Worm (Caenorhabditis elegans) whole organism, L4 larva: ENCODE results near the gene F58G11.4.

Source experiments
- D1046.2 ChIP-seq: fragments of 200-800 bp; sonication (Bioruptor generic); IDR thresholded peaks from 2 replicates; pipeline ENCODE4 v1.3.6; 2022; ENCODE audit warnings: missing genetic modification characterization, missing compliant biosample characterization
- F44E2.7 ChIP-seq: fragments of 200-800 bp; sonication (Bioruptor generic); IDR thresholded peaks from 2 replicates; pipeline ENCODE4 v2.1.2; 2022; ENCODE audit warnings: missing genetic modification characterization, missing compliant biosample characterization
- F49E8.2 ChIP-seq: sonication (generic microtip); optimal IDR thresholded peaks from 2 replicates; lab custom pipeline; 2016; ENCODE audit warnings: missing compliant biosample characterization, mild to moderate bottlenecking, missing genetic modification characterization, borderline replicate concordance
- R02D3.7 ChIP-seq: fragments of 150-350 bp; sonication (generic microtip); optimal IDR thresholded peaks from 3 replicates; lab custom pipeline; 2014; ENCODE audit warnings: missing biosample characterization, missing genetic modification characterization
- T20F7.1 ChIP-seq: fragments of 200-800 bp; sonication (Bioruptor generic); optimal IDR thresholded peaks from 2 replicates; lab custom pipeline; 2018; ENCODE audit warnings: mild to moderate bottlenecking, missing genetic modification characterization, missing compliant biosample characterization
- Y48G9A.11 ChIP-seq: fragments of 200-800 bp; sonication (Bioruptor generic); IDR thresholded peaks from 2 replicates; pipeline ENCODE4 v1.3.6; 2022; ENCODE audit warnings: missing genetic modification reagents, missing genetic modification characterization, missing compliant biosample characterization
- Y5F2A.4 ChIP-seq: fragments of 200-800 bp; sonication (Bioruptor generic); optimal IDR thresholded peaks from 2 replicates; lab custom pipeline; 2018; ENCODE audit warnings: mild to moderate bottlenecking, missing genetic modification characterization, missing compliant biosample characterization
- ZK337.2 ChIP-seq: fragments of 200-800 bp; sonication (Bioruptor generic); IDR thresholded peaks from 2 replicates; pipeline ENCODE4 v1.3.6; 2022; ENCODE audit warnings: missing genetic modification reagents, missing genetic modification characterization, missing compliant biosample characterization
- ZK546.5 ChIP-seq, 2 experiments: sonication (generic microtip); optimal IDR thresholded peaks; 2 replicates each; lab custom pipeline; 2017; ENCODE audit warnings: missing biosample characterization in 2 of 2, missing genetic modification characterization in 2 of 2
- aha-1 ChIP-seq: fragments of 150-350 bp; peaks from one replicate; lab custom pipeline; 2014; ENCODE audit warnings: missing biosample characterization, missing genetic modification characterization
- ama-1 ChIP-seq: fragments of 150-350 bp; optimal IDR thresholded peaks from 2 replicates; lab custom pipeline; 2014; ENCODE audit warnings: inconsistent platforms, mixed read lengths
- ceh-28 ChIP-seq: fragments of 150-350 bp; optimal IDR thresholded peaks from 2 replicates; lab custom pipeline; 2014; ENCODE audit warnings: missing biosample characterization, missing genetic modification reagents, missing genetic modification characterization
- ceh-44 ChIP-seq: fragments of 200-800 bp; sonication (Bioruptor generic); IDR thresholded peaks from 2 replicates; pipeline ENCODE4 v1.3.6; 2022; ENCODE audit warnings: missing genetic modification reagents, missing genetic modification characterization, missing compliant biosample characterization
- ceh-82 ChIP-seq: sonication (generic microtip); optimal IDR thresholded peaks from 2 replicates; lab custom pipeline; 2017; ENCODE audit warnings: missing biosample characterization, missing genetic modification characterization
- ces-1 ChIP-seq: fragments of 150-350 bp; sonication (generic microtip); optimal IDR thresholded peaks from 4 replicates; lab custom pipeline; 2014; ENCODE audit warnings: missing biosample characterization, missing genetic modification reagents, missing genetic modification characterization
- daf-19 ChIP-seq: fragments of 200-800 bp; sonication (Bioruptor generic); conservative IDR thresholded peaks from 2 replicates; pipeline ENCODE4 v1.3.6; 2022; ENCODE audit warnings: missing genetic modification characterization, missing compliant biosample characterization
- daf-8 ChIP-seq: fragments of 200-800 bp; sonication (Bioruptor generic); IDR thresholded peaks from 2 replicates; pipeline ENCODE4 v1.3.6; 2022; ENCODE audit warnings: missing genetic modification characterization, missing compliant biosample characterization
- dmd-9 ChIP-seq: fragments of 200-800 bp; sonication (Bioruptor generic); IDR thresholded peaks from 2 replicates; pipeline ENCODE4 v1.3.6; 2022; ENCODE audit warnings: missing genetic modification reagents, missing genetic modification characterization, missing compliant biosample characterization
- dpl-1 ChIP-seq: fragments of 150-350 bp; optimal IDR thresholded peaks from 2 replicates; lab custom pipeline; 2014; ENCODE audit warnings: missing biosample characterization, missing genetic modification reagents, missing genetic modification characterization
- dve-1 ChIP-seq: sonication (generic microtip); optimal IDR thresholded peaks from 2 replicates; lab custom pipeline; 2017; ENCODE audit warnings: antibody characterized with exemption, mild to moderate bottlenecking, missing genetic modification characterization, missing compliant biosample characterization; ENCODE audit not compliant: insufficient read depth
- egl-27 ChIP-seq: sonication (generic microtip); optimal IDR thresholded peaks from 3 replicates; lab custom pipeline; 2017; ENCODE audit warnings: missing biosample characterization, missing genetic modification reagents, missing genetic modification characterization
- hlh-30 ChIP-seq: sonication (generic microtip); optimal IDR thresholded peaks from 2 replicates; lab custom pipeline; 2017; ENCODE audit warnings: antibody characterized with exemption, mild to moderate bottlenecking, missing genetic modification characterization, missing compliant biosample characterization; ENCODE audit not compliant: insufficient read depth
- jun-1 ChIP-seq: fragments of 150-350 bp; optimal IDR thresholded peaks from 2 replicates; lab custom pipeline; 2014; ENCODE audit warnings: missing biosample characterization, missing genetic modification reagents, missing genetic modification characterization
- lim-7 ChIP-seq: fragments of 200-800 bp; sonication (Bioruptor generic); IDR thresholded peaks from 2 replicates; pipeline ENCODE4 v1.3.6; 2022; ENCODE audit warnings: missing genetic modification characterization, missing compliant biosample characterization
- lin-38 ChIP-seq: fragments of 200-800 bp; sonication (Bioruptor generic); IDR thresholded peaks from 2 replicates; pipeline ENCODE4 v1.3.6; 2022; ENCODE audit warnings: missing genetic modification reagents, missing genetic modification characterization, missing compliant biosample characterization
- madf-5 ChIP-seq, 2 experiments: fragments of 200-800 bp; sonication (Bioruptor generic); IDR thresholded peaks; 2 replicates each; pipeline ENCODE4 v1.3.6; 2022; ENCODE audit warnings: missing compliant biosample characterization in 2 of 2, missing genetic modification characterization in 2 of 2
- mdt-29 ChIP-seq: fragments of 200-800 bp; sonication (Bioruptor generic); IDR thresholded peaks from 2 replicates; pipeline ENCODE4 v1.3.6; 2022; ENCODE audit warnings: missing genetic modification reagents, missing genetic modification characterization, missing compliant biosample characterization
- mep-1 ChIP-seq: fragments of 150-350 bp; sonication (generic microtip); optimal IDR thresholded peaks from 3 replicates; lab custom pipeline; 2014; ENCODE audit warnings: missing biosample characterization, missing genetic modification characterization
- mes-2 ChIP-seq: sonication (generic microtip); optimal IDR thresholded peaks from 2 replicates; lab custom pipeline; 2016; ENCODE audit warnings: missing genotype, mild to moderate bottlenecking, missing genetic modification characterization, missing compliant biosample characterization; ENCODE audit not compliant: poor library complexity, severe bottlenecking
- nhr-111 ChIP-seq: fragments of 200-800 bp; sonication (Bioruptor generic); optimal IDR thresholded peaks from 2 replicates; lab custom pipeline; 2018; ENCODE audit warnings: mild to moderate bottlenecking, missing genetic modification characterization, missing compliant biosample characterization
- nhr-28 ChIP-seq: fragments of 150-350 bp; optimal IDR thresholded peaks from 2 replicates; lab custom pipeline; 2014; ENCODE audit warnings: missing biosample characterization, missing genetic modification characterization
- nhr-42 ChIP-seq: fragments of 200-800 bp; sonication (Bioruptor generic); IDR thresholded peaks from 2 replicates; pipeline ENCODE4 v1.3.6; 2022; ENCODE audit warnings: missing genetic modification characterization, missing compliant biosample characterization
- nhr-6 ChIP-seq: fragments of 150-350 bp; optimal IDR thresholded peaks from 2 replicates; lab custom pipeline; 2014; ENCODE audit warnings: missing biosample characterization, missing genetic modification characterization
- nhr-76 ChIP-seq: fragments of 150-350 bp; optimal IDR thresholded peaks from 2 replicates; lab custom pipeline; 2014; ENCODE audit warnings: missing biosample characterization, missing genetic modification characterization
- nhr-77 ChIP-seq: fragments of 150-350 bp; optimal IDR thresholded peaks from 2 replicates; lab custom pipeline; 2014; ENCODE audit warnings: missing biosample characterization, missing genetic modification characterization
- php-3 ChIP-seq: fragments of 200-800 bp; sonication (Bioruptor generic); IDR thresholded peaks from 2 replicates; pipeline ENCODE4 v1.3.6; 2022; ENCODE audit warnings: missing genetic modification reagents, missing genetic modification characterization, missing compliant biosample characterization
- saeg-2 ChIP-seq: fragments of 200-800 bp; sonication (Bioruptor generic); IDR thresholded peaks from 2 replicates; pipeline ENCODE4 v1.3.6; 2022; ENCODE audit warnings: missing genetic modification reagents, missing genetic modification characterization, missing compliant biosample characterization
- set-16 ChIP-seq: fragments of 200-800 bp; sonication (Bioruptor generic); IDR thresholded peaks from 2 replicates; pipeline ENCODE4 v1.3.6; 2022; ENCODE audit warnings: missing genetic modification reagents, missing genetic modification characterization, missing compliant biosample characterization
- snpc-1.2 ChIP-seq: fragments of 200-800 bp; sonication (Bioruptor generic); IDR thresholded peaks from 2 replicates; pipeline ENCODE4 v1.3.6; 2022; ENCODE audit warnings: missing genetic modification reagents, missing genetic modification characterization, missing compliant biosample characterization
- unc-62 ChIP-seq, 3 experiments: fragments of 150-350 bp in 1 of 3; sonication (generic microtip); optimal IDR thresholded peaks in 2 of 3; peaks in 1 of 3; 1 replicate in 1 of 3; 2 replicates in 2 of 3; lab custom pipeline; 2014 to 2017; ENCODE audit warnings: missing biosample characterization in 3 of 3, missing genetic modification characterization in 3 of 3, missing genetic modification reagents in 3 of 3, missing genotype in 1 of 3
- zip-2 ChIP-seq: fragments of 150-350 bp; optimal IDR thresholded peaks from 2 replicates; lab custom pipeline; 2014; ENCODE audit warnings: missing biosample characterization, missing genetic modification characterization

F58G11.4 gene

DNA sequence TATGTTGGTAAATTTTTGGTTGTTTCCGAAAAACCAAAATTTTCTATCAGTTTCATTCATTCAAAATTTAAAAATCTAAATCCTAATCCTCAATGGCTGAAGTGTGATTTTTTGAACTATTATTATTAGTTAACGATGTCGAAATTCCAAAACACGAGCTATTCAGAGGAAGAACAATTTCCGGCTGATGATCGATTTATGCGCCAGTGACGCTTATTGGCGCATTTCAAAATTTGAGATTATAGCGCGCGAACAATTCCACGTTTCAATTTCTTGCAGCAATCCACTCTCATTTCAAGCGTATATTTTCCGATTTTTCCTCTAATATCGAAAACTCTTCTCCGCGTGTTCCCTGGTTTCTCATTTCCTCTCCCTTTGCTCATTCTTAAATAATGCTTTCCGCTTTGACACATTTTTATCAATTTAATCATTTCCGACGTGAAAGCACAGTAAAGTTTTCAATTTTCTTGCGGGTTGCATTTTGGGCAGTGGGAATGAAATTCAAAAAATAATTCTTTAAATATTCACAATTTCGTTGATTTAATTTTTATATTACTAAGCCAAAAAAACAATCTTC is 8.0 kb upstream of the F58G11.4 start (continued):
- TF ChIP-seq aha-1 (peak; percentile 6), saeg-2 (GFP tag; lab: Robert Waterston, UW) (no peak), ZK546.5 (tag; optimal IDR thresholded peaks at IDR 0.05; lab: Kevin White, UChicago) (no peak)

DNA sequence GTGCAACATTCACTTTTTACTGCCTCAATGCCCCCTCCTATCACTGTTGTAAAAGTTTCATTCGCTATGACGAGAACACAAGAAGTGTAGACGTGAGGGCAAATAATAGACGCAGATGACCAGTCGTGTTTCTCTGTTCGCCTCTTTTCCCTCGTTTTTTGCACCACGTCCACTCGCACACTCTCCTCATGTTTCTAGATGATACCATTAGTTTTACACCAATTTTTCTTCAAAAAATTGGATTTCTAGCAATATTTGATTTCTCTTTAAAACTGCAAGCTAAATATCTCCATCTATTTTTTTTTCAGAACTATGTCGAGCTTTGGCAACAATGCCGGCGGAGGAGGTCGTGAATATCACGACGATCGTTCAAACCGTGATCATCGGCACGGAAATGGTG is 7.3 kb upstream of the F58G11.4 start, which contains the start of gene rde-12:
Gene rde-12 (plus strand): TSS at position 301 of the 400 bp plus-strand sequence.
- no peak for TF ChIP-seq hlh-30 (tag; lab: Kevin White, UChicago)
- no peak for TF ChIP-seq jun-1 (tag; lab: Kevin White, UChicago)
- peak; percentile 3 for TF ChIP-seq mes-2 (tag; lab: Kevin White, UChicago)
- TF ChIP-seq nhr-6 (tag; lab: Kevin White, UChicago) = no peak
- TF ChIP-seq saeg-2 (GFP tag; lab: Robert Waterston, UW) = no peak
- TF ChIP-seq nhr-76 (tag; lab: Kevin White, UChicago) = no peak
- no peak for TF ChIP-seq ceh-28 (tag; lab: Kevin White, UChicago)
- TF ChIP-seq php-3 (GFP tag; lab: Robert Waterston, UW) = no peak
- no peak for TF ChIP-seq ama-1 (lab: Kevin White, UChicago)
- TF ChIP-seq Y5F2A.4 (GFP tag; lab: Kevin White, UChicago) = no peak
- no peak for TF ChIP-seq ceh-44 (GFP tag; lab: Robert Waterston, UW)
- TF ChIP-seq nhr-111 (GFP tag; lab: Kevin White, UChicago) = no peak
- no peak for TF ChIP-seq nhr-42 (GFP tag; lab: Robert Waterston, UW)
- no peak for TF ChIP-seq snpc-1.2 (GFP tag; lab: Robert Waterston, UW)
- no peak for TF ChIP-seq mdt-29 (GFP tag; lab: Robert Waterston, UW)
- TF ChIP-seq T20F7.1 (GFP tag; lab: Kevin White, UChicago) = no peak
- no peak for TF ChIP-seq egl-27 (tag; lab: Kevin White, UChicago)
- TF ChIP-seq F49E8.2 (tag; lab: Kevin White, UChicago) = no peak
- no peak for TF ChIP-seq daf-19 (GFP tag; lab: Robert Waterston, UW)
- TF ChIP-seq nhr-28 (tag; lab: Kevin White, UChicago) = peak; percentile 39
- TF ChIP-seq ZK337.2 (GFP tag; lab: Robert Waterston, UW) = no peak
- TF ChIP-seq dve-1 (tag; lab: Kevin White, UChicago) = no peak
- peak; percentile 4 for TF ChIP-seq mep-1 (tag; lab: Kevin White, UChicago)
- TF ChIP-seq aha-1 = peak; percentile 28

DNA sequence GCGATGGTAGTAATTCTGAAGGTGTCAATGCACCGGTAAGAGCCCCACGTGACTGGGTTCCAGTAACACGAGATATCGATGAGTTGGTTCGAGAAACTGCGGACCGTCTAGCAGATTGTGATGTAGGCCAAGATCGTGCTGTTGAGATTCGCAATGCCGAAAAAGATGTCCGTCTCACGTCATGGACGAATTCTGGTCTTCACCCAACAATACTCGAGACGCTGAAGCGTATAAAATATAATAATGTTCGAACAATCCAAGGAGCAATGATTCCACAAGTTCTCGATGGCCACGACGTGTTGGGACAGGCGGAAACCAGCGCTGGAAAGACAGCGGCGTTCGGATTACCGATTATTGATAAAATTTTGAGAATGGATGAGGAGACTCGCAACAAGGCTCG is 5.9 kb upstream of the F58G11.4 start:
- TF ChIP-seq lim-7 = no peak
- TF ChIP-seq zip-2 (tag; lab: Kevin White, UChicago) = no peak
- TF ChIP-seq php-3 (GFP tag; lab: Robert Waterston, UW) = no peak
- no peak for TF ChIP-seq R02D3.7 (tag; lab: Kevin White, UChicago)
- TF ChIP-seq ceh-82 = no peak
- no peak for TF ChIP-seq ces-1
- TF ChIP-seq nhr-28 (tag; lab: Kevin White, UChicago) = no peak
- TF ChIP-seq aha-1 = peak; percentile 96
- no peak for TF ChIP-seq dpl-1 (GFP tag; lab: Kevin White, UChicago)
- no peak for TF ChIP-seq dmd-9 (GFP tag; lab: Robert Waterston, UW)
- peak in 1 of 2 experiments; percentile 56 for TF ChIP-seq unc-62 (GFP tag; optimal IDR thresholded peaks at IDR 0.05 in 1 of 2; lab: Kevin White, UChicago)
- no peak for TF ChIP-seq unc-62 (tag; optimal IDR thresholded peaks at IDR 0.05; lab: Kevin White, UChicago)

DNA sequence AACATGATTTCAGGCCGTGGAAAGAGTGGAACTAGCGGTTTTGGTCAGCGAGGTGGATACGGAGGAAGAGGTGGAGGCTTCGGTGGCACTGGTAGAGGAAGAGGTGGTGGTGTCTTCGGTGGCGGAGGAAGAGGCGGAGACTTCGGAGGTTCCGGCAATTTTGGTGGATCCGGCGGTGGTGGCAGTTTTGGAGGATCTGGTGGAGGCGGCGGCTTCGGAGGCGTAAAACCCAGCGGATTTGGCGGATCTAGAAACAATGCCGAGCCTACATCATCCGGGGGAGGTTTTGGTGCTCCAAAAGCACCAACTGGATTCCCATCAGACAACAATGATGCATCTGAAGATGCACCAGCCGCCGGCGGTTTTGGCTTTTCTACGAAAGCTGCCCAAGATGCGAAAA is 4.1 kb upstream of the F58G11.4 start:
- TF ChIP-seq nhr-77 (tag; lab: Kevin White, UChicago) = no peak
- TF ChIP-seq madf-5 (GFP tag; IDR thresholded peaks at IDR 0.05; lab: Robert Waterston, UW) = no peak
- peak; percentile 93 for TF ChIP-seq set-16 (GFP tag; lab: Robert Waterston, UW)
- TF ChIP-seq D1046.2 (GFP tag; lab: Robert Waterston, UW) = peak; percentile 33; the same call in 1 of the 2 replicates
- TF ChIP-seq daf-8 (GFP tag; lab: Robert Waterston, UW) = no peak
- 0 out of 2 replicates have a peak, but pooled peaks have one; percentile 36 for TF ChIP-seq F44E2.7 (GFP tag; lab: Robert Waterston, UW)
- TF ChIP-seq lin-38 (GFP tag; lab: Robert Waterston, UW) = no peak
- TF ChIP-seq Y48G9A.11 (GFP tag; lab: Robert Waterston, UW) = no peak
